Fruit fly (Drosophila melanogaster) whole organism, embryonic: ENCODE results near the gene CG33093.
A peak's percentile ranks its signal among the peaks of the same experiment; 100 is the strongest.

Experiments used
- CG10209 ChIP-seq: fragments of 200-800 bp; sonication (Bioruptor generic); optimal IDR thresholded peaks from 3 replicates; lab custom pipeline; 2017; ENCODE audit warnings: missing biosample characterization, mild to moderate bottlenecking, missing genetic modification characterization, missing genetic modification reagents
- CG10543 ChIP-seq: fragments of 200-800 bp; sonication (Bioruptor generic); optimal IDR thresholded peaks from 3 replicates; lab custom pipeline; 2017; ENCODE audit warnings: missing biosample characterization, mild to moderate bottlenecking, missing genetic modification characterization, moderate library complexity
- CG12659 ChIP-seq: fragments of 200-800 bp; sonication (Bioruptor generic); optimal IDR thresholded peaks from 3 replicates; lab custom pipeline; 2017; ENCODE audit warnings: mild to moderate bottlenecking, missing biosample characterization, missing genetic modification reagents, missing genetic modification characterization
- CG12769 ChIP-seq: fragments of 200-800 bp; sonication (Bioruptor generic); optimal IDR thresholded peaks from 2 replicates; lab custom pipeline; 2019; ENCODE audit warnings: missing biosample characterization, mild to moderate bottlenecking, missing genetic modification characterization, moderate library complexity
- CG13894 ChIP-seq: fragments of 200-800 bp; sonication (Bioruptor generic); optimal IDR thresholded peaks from 3 replicates; lab custom pipeline; 2018; ENCODE audit warnings: missing biosample characterization, mild to moderate bottlenecking, missing genetic modification characterization, moderate library complexity
- CG14014 ChIP-seq: fragments of 200-800 bp; sonication (Bioruptor generic); IDR thresholded peaks from 2 replicates; pipeline ENCODE4 v1.3.6; 2022; ENCODE audit warnings: missing biosample characterization, missing genetic modification characterization
- CG14710 ChIP-seq: fragments of 200-800 bp; sonication (Bioruptor generic); optimal IDR thresholded peaks from 3 replicates; lab custom pipeline; 2019; ENCODE audit warnings: missing biosample characterization, mild to moderate bottlenecking, missing genetic modification characterization, moderate library complexity
- CG17361 ChIP-seq: fragments of 200-800 bp; sonication (Bioruptor generic); IDR thresholded peaks from 3 replicates; pipeline ENCODE4 v1.3.6; 2022; ENCODE audit warnings: missing biosample characterization, missing genetic modification characterization
- CG17385 ChIP-seq: fragments of 200-800 bp; sonication (Bioruptor generic); optimal IDR thresholded peaks from 3 replicates; lab custom pipeline; 2018; ENCODE audit warnings: missing biosample characterization, mild to moderate bottlenecking, missing genetic modification characterization
- CG17912 ChIP-seq: fragments of 200-800 bp; sonication (Bioruptor generic); optimal IDR thresholded peaks from 2 replicates; lab custom pipeline; 2018; ENCODE audit warnings: missing biosample characterization, mild to moderate bottlenecking, missing genetic modification characterization
- CG1792 ChIP-seq: fragments of 200-800 bp; sonication (Bioruptor generic); optimal IDR thresholded peaks from 2 replicates; lab custom pipeline; 2016; ENCODE audit warnings: missing biosample characterization, missing genetic modification characterization
- CG3995 ChIP-seq: fragments of 200-800 bp; sonication (Bioruptor generic); optimal IDR thresholded peaks from 3 replicates; lab custom pipeline; 2016; ENCODE audit warnings: missing biosample characterization, missing genetic modification characterization
- CG6175 ChIP-seq: fragments of 200-800 bp; sonication (Bioruptor generic); IDR thresholded peaks from 3 replicates; pipeline ENCODE4 v1.3.6; 2022; ENCODE audit warnings: missing biosample characterization, missing genetic modification characterization
- CG7839 ChIP-seq: fragments of 200-800 bp; sonication (Bioruptor generic); optimal IDR thresholded peaks from 3 replicates; lab custom pipeline; 2018; ENCODE audit warnings: missing biosample characterization, mild to moderate bottlenecking, missing genetic modification characterization, moderate library complexity
- CG8290 ChIP-seq, 3 experiments: fragments of 200-800 bp; sonication (Bioruptor generic); optimal IDR thresholded peaks; 2 replicates each; lab custom pipeline; 2016 to 2019; ENCODE audit warnings: missing biosample characterization in 3 of 3, missing genetic modification characterization in 3 of 3, mild to moderate bottlenecking in 2 of 3, moderate library complexity in 1 of 3
- Deaf1 ChIP-seq: fragments of 200-800 bp; optimal IDR thresholded peaks from 3 replicates; lab custom pipeline; 2019; ENCODE audit warnings: missing biosample characterization, mild to moderate bottlenecking, missing genetic modification characterization, moderate library complexity
- Eip74EF ChIP-seq, 2 experiments: fragments of 200-800 bp in 1 of 2; fragments of >200 bp in 1 of 2; sonication (Bioruptor generic) in 1 of 2; optimal IDR thresholded peaks; 2 replicates each; lab custom pipeline; 2017 to 2019; ENCODE audit warnings: missing biosample characterization in 2 of 2, missing genetic modification characterization in 2 of 2, mild to moderate bottlenecking in 1 of 2, moderate library complexity in 1 of 2
- HmgD ChIP-seq: fragments of 200-800 bp; sonication (Bioruptor generic); optimal IDR thresholded peaks from 3 replicates; lab custom pipeline; 2016; ENCODE audit warnings: missing biosample characterization, missing genetic modification characterization
- Lhr ChIP-seq: fragments of 200-800 bp; sonication (Bioruptor generic); optimal IDR thresholded peaks from 3 replicates; lab custom pipeline; 2017; ENCODE audit warnings: mild to moderate bottlenecking, missing biosample characterization, missing genetic modification reagents, missing genetic modification characterization
- Med ChIP-seq: fragments of 200-800 bp; sonication (Bioruptor generic); peaks from one replicate; lab custom pipeline; 2016; ENCODE audit warnings: missing biosample characterization, missing genetic modification characterization, mild to moderate bottlenecking, inconsistent platforms, moderate library complexity
- Sox102F ChIP-seq: fragments of 200-800 bp; sonication (Bioruptor generic); optimal IDR thresholded peaks from 2 replicates; lab custom pipeline; 2018; ENCODE audit warnings: missing biosample characterization, mild to moderate bottlenecking, missing genetic modification characterization, moderate library complexity
- Ssrp ChIP-seq: fragments of 200-800 bp; sonication (Bioruptor generic); optimal IDR thresholded peaks from 2 replicates; lab custom pipeline; 2018; ENCODE audit warnings: missing biosample characterization, mild to moderate bottlenecking, missing genetic modification characterization, moderate library complexity
- caup ChIP-seq: fragments of 200-800 bp; sonication (Bioruptor generic); optimal IDR thresholded peaks from 3 replicates; lab custom pipeline; 2017; ENCODE audit warnings: missing biosample characterization, mild to moderate bottlenecking, missing genetic modification characterization, moderate library complexity; ENCODE audit not compliant: severe bottlenecking
- chinmo ChIP-seq: fragments of 200-800 bp; sonication (Bioruptor generic); IDR thresholded peaks from 4 replicates; pipeline ENCODE4 v1.3.6; 2022; ENCODE audit warnings: missing biosample characterization, missing genetic modification characterization; ENCODE audit not compliant: partially characterized antibody
- chm ChIP-seq: fragments of 200-800 bp; sonication (Bioruptor generic); IDR thresholded peaks from 2 replicates; pipeline ENCODE4 v1.3.6; 2022; ENCODE audit warnings: missing biosample characterization, missing genetic modification characterization
- dan ChIP-seq: fragments of 200-800 bp; sonication (Bioruptor generic); IDR thresholded peaks from 2 replicates; pipeline ENCODE4 v1.3.6; 2022; ENCODE audit warnings: missing biosample characterization, missing genetic modification characterization
- gro ChIP-seq: fragments of 200-800 bp; sonication (Bioruptor generic); optimal IDR thresholded peaks from 2 replicates; lab custom pipeline; 2016; ENCODE audit warnings: missing biosample characterization, missing genetic modification characterization
- gsb-n ChIP-seq: fragments of 200-800 bp; sonication (Bioruptor generic); optimal IDR thresholded peaks from 3 replicates; lab custom pipeline; 2018; ENCODE audit warnings: missing biosample characterization, mild to moderate bottlenecking, missing genetic modification characterization
- hbn ChIP-seq: fragments of 200-800 bp; sonication (Bioruptor generic); IDR thresholded peaks from 2 replicates; pipeline ENCODE4 v1.3.6; 2022; ENCODE audit warnings: missing biosample characterization, missing genetic modification characterization; ENCODE audit not compliant: partially characterized antibody
- jumu ChIP-seq: fragments of 200-800 bp; sonication (Bioruptor generic); optimal IDR thresholded peaks from 3 replicates; lab custom pipeline; 2016; ENCODE audit warnings: missing biosample characterization, missing genetic modification characterization
- nom ChIP-seq: fragments of 200-800 bp; sonication (Bioruptor generic); optimal IDR thresholded peaks from 2 replicates; lab custom pipeline; 2017; ENCODE audit warnings: missing biosample characterization, missing genetic modification characterization, mild to moderate bottlenecking, moderate library complexity, missing genetic modification reagents
- sd ChIP-seq: fragments of 200-800 bp; sonication (Bioruptor generic); optimal IDR thresholded peaks from 3 replicates; lab custom pipeline; 2018; ENCODE audit warnings: missing biosample characterization, mild to moderate bottlenecking, missing genetic modification characterization, moderate library complexity
- sens-2 ChIP-seq: fragments of 200-800 bp; sonication (Bioruptor generic); IDR thresholded peaks from 2 replicates; pipeline ENCODE4 v1.3.6; 2022; ENCODE audit warnings: missing biosample characterization, missing genetic modification characterization
- sim ChIP-seq: fragments of 200-800 bp; sonication (Bioruptor generic); IDR thresholded peaks from 2 replicates; pipeline ENCODE4 v1.3.6; 2022; ENCODE audit warnings: missing biosample characterization, missing genetic modification characterization
- sna ChIP-seq: fragments of 200-800 bp; sonication (Bioruptor generic); IDR thresholded peaks from 2 replicates; pipeline ENCODE4 v1.3.6; 2022; ENCODE audit warnings: missing biosample characterization, missing genetic modification characterization; ENCODE audit not compliant: partially characterized antibody
- so ChIP-seq: fragments of 200-800 bp; sonication (Bioruptor generic); IDR thresholded peaks from 3 replicates; pipeline ENCODE4 v1.3.6; 2022; ENCODE audit warnings: missing biosample characterization, missing genetic modification characterization
- sob ChIP-seq: fragments of 200-800 bp; sonication (Bioruptor generic); IDR thresholded peaks from 2 replicates; pipeline ENCODE4 v1.3.6; 2022; ENCODE audit warnings: missing biosample characterization, missing genetic modification characterization
- zen2 ChIP-seq: fragments of 200-800 bp; sonication (Bioruptor generic); IDR thresholded peaks from 3 replicates; pipeline ENCODE4 v1.3.6; 2022; ENCODE audit warnings: missing biosample characterization, missing genetic modification characterization; ENCODE audit not compliant: partially characterized antibody

Gene CG33093

dm6 chr3R:22542773-22543411, 11.2 kb upstream of the CG33093 start (continued):
- peak; percentile 31 for TF ChIP-seq CG7839 (tag; lab: Kevin White, UChicago)
- no peak for TF ChIP-seq gro (GFP tag; lab: Kevin White, UChicago)
- no peak for TF ChIP-seq CG17385 (GFP tag; lab: Kevin White, UChicago)
- no peak for TF ChIP-seq dan (GFP tag; lab: Robert Waterston, UW)
- TF ChIP-seq Lhr (GFP tag; lab: Kevin White, UChicago), result no peak
- TF ChIP-seq caup, result no peak
- TF ChIP-seq CG1792 (GFP tag; lab: Kevin White, UChicago), result no peak
- TF ChIP-seq chinmo, result 0 out of 4 replicates have a peak, but pooled peaks have one; percentile 29
- peak; percentile 63 for TF ChIP-seq Sox102F (GFP tag; lab: Kevin White, UChicago)
- TF ChIP-seq CG10209, result peak; percentile 13
- peak; percentile 9 for TF ChIP-seq gsb-n
- no peak for TF ChIP-seq CG14710 (tag; lab: Kevin White, UChicago)

- TF ChIP-seq CG12659 (GFP tag; lab: Kevin White, UChicago) (no peak), Eip74EF (GFP tag; optimal IDR thresholded peaks at IDR 0.05; lab: Kevin White, UChicago) (peak in 1 of 2 experiments; percentile 62), chinmo (0 out of 4 replicates have a peak, but pooled peaks have one; percentile 85), CG12769 (tag; lab: Kevin White, UChicago) (peak; percentile 62), jumu (GFP tag; lab: Kevin White, UChicago) (no peak), sd (peak; percentile 56)
Observed at dm6 chr3R:22540686-22541085, 9.0 kb upstream of the CG33093 start.

dm6 chr3R:22539762-22540161, 8.0 kb upstream of the CG33093 start, which contains the start of gene CG5326:
Gene CG5326 (minus strand): TSS chr3R:22539919.
- no peak for TF ChIP-seq Ssrp
- TF ChIP-seq Med, result peak; percentile 79
- TF ChIP-seq hbn, result no peak
- peak; percentile 63; the same call in 2 of the 4 replicates for TF ChIP-seq chinmo
- TF ChIP-seq sob (GFP tag; lab: Robert Waterston, UW), result peak; percentile 23; the same call in 1 of the 2 replicates
- TF ChIP-seq CG10543, result peak; percentile 24
- no peak for TF ChIP-seq zen2
- no peak for TF ChIP-seq sim
- TF ChIP-seq Deaf1 (tag; lab: Kevin White, UChicago), result peak; percentile 91
- peak; percentile 36 for TF ChIP-seq CG12769 (tag; lab: Kevin White, UChicago)
- TF ChIP-seq sens-2 (GFP tag; lab: Robert Waterston, UW), result no peak
- TF ChIP-seq CG8290 (GFP tag; optimal IDR thresholded peaks at IDR 0.05; lab: Kevin White, UChicago), result no peak
- peak in 1 of 2 experiments; percentile 40 for TF ChIP-seq CG8290 (tag; optimal IDR thresholded peaks at IDR 0.05; lab: Kevin White, UChicago)
- TF ChIP-seq CG13894 (tag; lab: Kevin White, UChicago), result peak; percentile 27
- TF ChIP-seq CG3995 (GFP tag; lab: Kevin White, UChicago), result peak; percentile 51
- TF ChIP-seq CG17361, result no peak
- 0 out of 3 replicates have a peak, but pooled peaks have one; percentile 24 for TF ChIP-seq CG6175 (GFP tag; lab: Robert Waterston, UW)
- TF ChIP-seq sna (GFP tag; lab: Robert Waterston, UW), result no peak
- TF ChIP-seq CG17912, result no peak
- peak; percentile 49 for TF ChIP-seq nom
- TF ChIP-seq chm (GFP tag; lab: Robert Waterston, UW), result peak; percentile 39; the same call in 1 of the 2 replicates
- peak; percentile 32; the same call in 1 of the 2 replicates for TF ChIP-seq CG14014 (GFP tag; lab: Robert Waterston, UW)
- peak; percentile 24; the same call in 1 of the 3 replicates for TF ChIP-seq so (GFP tag; lab: Robert Waterston, UW)
- TF ChIP-seq HmgD (GFP tag; lab: Kevin White, UChicago), result no peak
